Fruit fly (Drosophila melanogaster): ENCODE results near the gene CG13083.

The CG13083 gene

DNA sequence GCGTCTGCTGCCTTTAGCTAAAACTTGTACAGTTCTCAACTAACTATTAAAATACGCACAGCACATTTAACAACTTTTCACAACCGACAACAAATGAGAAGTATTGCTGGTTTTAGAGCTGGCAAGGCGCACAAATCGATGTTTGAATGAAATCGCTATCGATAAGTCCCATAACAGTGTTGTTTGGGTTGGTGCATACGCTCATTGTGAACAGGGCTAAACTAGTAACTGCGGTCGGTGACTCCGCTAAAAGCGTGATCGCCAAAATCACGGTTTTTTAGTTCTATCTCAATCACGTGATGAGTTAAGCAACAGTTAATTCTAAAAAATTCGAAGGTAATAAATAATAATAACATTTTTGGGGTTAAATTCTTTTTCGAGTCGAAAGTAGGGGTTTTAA, 33.9 kb upstream of the CG13083 start, which contains the start of gene Top2 (continued):
- TF ChIP-seq CG17328 (GFP tag; IDR thresholded peaks at IDR 0.05) = no peak
- no peak for TF ChIP-seq CG11085 (GFP tag; IDR thresholded peaks at IDR 0.05)
- no peak for TF ChIP-seq gt (GFP tag; IDR thresholded peaks at IDR 0.05)
- peak; percentile 23 for TF ChIP-seq Camta (GFP tag; optimal IDR thresholded peaks at IDR 0.05)
- TF ChIP-seq CG11696 (GFP tag; IDR thresholded peaks at IDR 0.05) = no peak
- TF ChIP-seq CG1024 (GFP tag; IDR thresholded peaks at IDR 0.05) = no peak
- TF ChIP-seq CG17612 (GFP tag; IDR thresholded peaks at IDR 0.05) = no peak
- TF ChIP-seq fd3F (GFP tag; optimal IDR thresholded peaks at IDR 0.05) = no peak
- no peak for TF ChIP-seq CG12236 (GFP tag; optimal IDR thresholded peaks at IDR 0.05)
- no peak for TF ChIP-seq dysf (GFP tag; IDR thresholded peaks at IDR 0.05)
- no peak for TF ChIP-seq danr (GFP tag; IDR thresholded peaks at IDR 0.05)
- TF ChIP-seq Lpt (GFP tag; optimal IDR thresholded peaks at IDR 0.05) = no peak
- no peak for TF ChIP-seq sisA (GFP tag; IDR thresholded peaks at IDR 0.05)
- TF ChIP-seq TFAM (GFP tag; optimal IDR thresholded peaks at IDR 0.05) = no peak
- peak; percentile 54 for TF ChIP-seq B-H2 (GFP tag; optimal IDR thresholded peaks at IDR 0.05)
- TF ChIP-seq ERR (GFP tag; optimal IDR thresholded peaks at IDR 0.05) = peak; percentile 13
- no peak for TF ChIP-seq kay (GFP tag; optimal IDR thresholded peaks at IDR 0.05)
- peak; percentile 77 for TF ChIP-seq vnd (GFP tag; IDR thresholded peaks at IDR 0.05; ENCODE audit: partially characterized antibody)
- 0 out of 2 replicates have a peak, but pooled peaks have one; percentile 22 for TF ChIP-seq wdn (GFP tag; IDR thresholded peaks at IDR 0.05)
- TF ChIP-seq CG12071 (GFP tag; optimal IDR thresholded peaks at IDR 0.05) = no peak
- peak; percentile 63 for TF ChIP-seq Rfx (GFP tag; IDR thresholded peaks at IDR 0.05)
- TF ChIP-seq CG6791 (GFP tag; IDR thresholded peaks at IDR 0.05; ENCODE audit: partially characterized antibody) = peak; percentile 94
- TF ChIP-seq Awh (GFP tag; IDR thresholded peaks at IDR 0.05) = no peak
- peak; percentile 63 for TF ChIP-seq CG2129 (GFP tag; IDR thresholded peaks at IDR 0.05; ENCODE audit: partially characterized antibody)
- peak; percentile 89 for TF ChIP-seq MBD-R2 (GFP tag; IDR thresholded peaks at IDR 0.05)
- TF ChIP-seq CG16863 (GFP tag; optimal IDR thresholded peaks at IDR 0.05) = no peak
- TF ChIP-seq CG4730 (GFP tag; IDR thresholded peaks at IDR 0.05) = no peak
- TF ChIP-seq CG13123 (GFP tag; optimal IDR thresholded peaks at IDR 0.05) = peak; percentile 47
- TF ChIP-seq hth (optimal IDR thresholded peaks at IDR 0.05) = no peak
- peak; percentile 91 for TF ChIP-seq amos (GFP tag; IDR thresholded peaks at IDR 0.05; ENCODE audit: partially characterized antibody)
- no peak for TF ChIP-seq fd102C (GFP tag; optimal IDR thresholded peaks at IDR 0.05)
- TF ChIP-seq CG2199 (GFP tag; IDR thresholded peaks at IDR 0.05) = peak; percentile 79; the same call in 2 of the 3 replicates
- peak; percentile 1 for TF ChIP-seq Neu2 (GFP tag; optimal IDR thresholded peaks at IDR 0.05; ENCODE audit: borderline replicate concordance)
- peak; percentile 23 for TF ChIP-seq CG12769 (tag; optimal IDR thresholded peaks at IDR 0.05)
- TF ChIP-seq CG12942 (GFP tag; optimal IDR thresholded peaks at IDR 0.05) = peak; percentile 3
- TF ChIP-seq Jarid2 (GFP tag; optimal IDR thresholded peaks at IDR 0.05) = no peak
- TF ChIP-seq CG10543 (GFP tag; optimal IDR thresholded peaks at IDR 0.05) = no peak
- no peak for TF ChIP-seq CG4820 (GFP tag; optimal IDR thresholded peaks at IDR 0.05)
- no peak for TF ChIP-seq CG10431 (GFP tag; optimal IDR thresholded peaks at IDR 0.05)
- no peak for TF ChIP-seq Drgx (GFP tag; IDR thresholded peaks at IDR 0.05)
- no peak for TF ChIP-seq lmd (GFP tag; IDR thresholded peaks at IDR 0.05)
- no peak for TF ChIP-seq wek (GFP tag; optimal IDR thresholded peaks at IDR 0.05)
- TF ChIP-seq Atf6 (GFP tag; IDR thresholded peaks at IDR 0.05) = no peak
- peak; percentile 34; the same call in 1 of the 3 replicates for TF ChIP-seq ci (GFP tag; IDR thresholded peaks at IDR 0.05)
- TF ChIP-seq BtbVII (GFP tag; optimal IDR thresholded peaks at IDR 0.05) = no peak
- TF ChIP-seq CG8089 (GFP tag; optimal IDR thresholded peaks at IDR 0.05) = peak; percentile 5
- TF ChIP-seq hbn (GFP tag; IDR thresholded peaks at IDR 0.05; ENCODE audit: partially characterized antibody) = peak; percentile 81
- TF ChIP-seq HLH54F (GFP tag; optimal IDR thresholded peaks at IDR 0.05) = peak; percentile 40
- TF ChIP-seq sima (GFP tag; optimal IDR thresholded peaks at IDR 0.05) = no peak
- TF ChIP-seq bsh (GFP tag; optimal IDR thresholded peaks at IDR 0.05) = no peak
- no peak for TF ChIP-seq bab2 (GFP tag; optimal IDR thresholded peaks at IDR 0.05)
- 0 out of 2 replicates have a peak, but pooled peaks have one; percentile 55 for TF ChIP-seq chm (GFP tag; IDR thresholded peaks at IDR 0.05)

Measured in whole organism, embryonic.